Worm (Caenorhabditis elegans) whole organism, mixed stage, embryonic: ENCODE data around the gene F09G2.2.

Source experiments
- M03D4.4 ChIP-seq: sonication (generic microtip); optimal IDR thresholded peaks from 2 replicates; lab custom pipeline; 2017; ENCODE audit warnings: mild to moderate bottlenecking, missing genetic modification characterization, missing compliant biosample characterization
- bed-3 ChIP-seq: fragments of 200-800 bp; sonication (Bioruptor generic); optimal IDR thresholded peaks from 3 replicates; lab custom pipeline; 2018; ENCODE audit warnings: mild to moderate bottlenecking, missing genetic modification characterization, moderate library complexity, missing compliant biosample characterization
- blmp-1 ChIP-seq: fragments of 150-350 bp; optimal IDR thresholded peaks from 2 replicates; lab custom pipeline; 2014; ENCODE audit warnings: missing biosample characterization, missing genetic modification characterization
- ceh-39 ChIP-seq: fragments of 150-350 bp; optimal IDR thresholded peaks from 2 replicates; lab custom pipeline; 2014; ENCODE audit warnings: missing biosample characterization, missing genetic modification characterization
- ceh-43 ChIP-seq: fragments of 200-800 bp; sonication (Bioruptor generic); optimal IDR thresholded peaks from 2 replicates; lab custom pipeline; 2018; ENCODE audit warnings: mild to moderate bottlenecking, missing genetic modification characterization, moderate library complexity, missing compliant biosample characterization
- ceh-83 ChIP-seq: fragments of 200-800 bp; sonication (Bioruptor generic); optimal IDR thresholded peaks from 2 replicates; lab custom pipeline; 2018; ENCODE audit warnings: mild to moderate bottlenecking, missing genetic modification characterization, missing compliant biosample characterization
- ces-1 ChIP-seq: fragments of 150-350 bp; optimal IDR thresholded peaks from 2 replicates; lab custom pipeline; 2014; ENCODE audit warnings: missing biosample characterization, missing genetic modification reagents, missing genetic modification characterization
- cnd-1 ChIP-seq: fragments of 200-800 bp; sonication (Bioruptor generic); optimal IDR thresholded peaks from 2 replicates; lab custom pipeline; 2018; ENCODE audit warnings: mild to moderate bottlenecking, missing genetic modification characterization, missing compliant biosample characterization
- drap-1 ChIP-seq: fragments of 200-800 bp; sonication (Bioruptor generic); optimal IDR thresholded peaks from 3 replicates; lab custom pipeline; 2018; ENCODE audit warnings: mild to moderate bottlenecking, missing genetic modification characterization, missing compliant biosample characterization
- elt-1 ChIP-seq: sonication (generic microtip); optimal IDR thresholded peaks from 2 replicates; lab custom pipeline; 2017; ENCODE audit warnings: missing genetic modification characterization, mild to moderate bottlenecking, missing compliant biosample characterization, antibody characterized with exemption, moderate library complexity, borderline replicate concordance; ENCODE audit not compliant: insufficient read depth
- elt-3 ChIP-seq: fragments of 150-350 bp; optimal IDR thresholded peaks from 2 replicates; lab custom pipeline; 2014; ENCODE audit warnings: missing biosample characterization, missing genetic modification characterization
- flh-1 ChIP-seq: fragments of 200-800 bp; sonication (Bioruptor generic); optimal IDR thresholded peaks from 2 replicates; lab custom pipeline; 2018; ENCODE audit warnings: mild to moderate bottlenecking, missing genetic modification characterization, moderate library complexity, missing compliant biosample characterization
- hlh-1 ChIP-seq: fragments of 150-350 bp; optimal IDR thresholded peaks from 2 replicates; lab custom pipeline; 2014; ENCODE audit warnings: missing biosample characterization, missing genetic modification reagents, missing genetic modification characterization
- lin-13 ChIP-seq: fragments of 150-350 bp; optimal IDR thresholded peaks from 2 replicates; lab custom pipeline; 2014; ENCODE audit warnings: missing biosample characterization, missing genetic modification characterization
- mab-5 ChIP-seq: fragments of 150-350 bp; optimal IDR thresholded peaks from 2 replicates; lab custom pipeline; 2014; ENCODE audit warnings: missing biosample characterization, missing genetic modification characterization
- mep-1 ChIP-seq: fragments of 150-350 bp; optimal IDR thresholded peaks from 2 replicates; lab custom pipeline; 2017; ENCODE audit warnings: missing biosample characterization, missing genetic modification reagents, missing genetic modification characterization, inconsistent platforms
- mls-2 ChIP-seq: sonication (generic microtip); optimal IDR thresholded peaks from 2 replicates; lab custom pipeline; 2016; ENCODE audit warnings: mild to moderate bottlenecking, missing genetic modification characterization, moderate library complexity, missing compliant biosample characterization
- nhr-12 ChIP-seq: fragments of 150-350 bp; optimal IDR thresholded peaks from 2 replicates; lab custom pipeline; 2014; ENCODE audit warnings: missing biosample characterization, missing genetic modification characterization
- nhr-237 ChIP-seq: fragments of 150-350 bp; optimal IDR thresholded peaks from 2 replicates; lab custom pipeline; 2014; ENCODE audit warnings: missing biosample characterization, missing genetic modification characterization
- nhr-76 ChIP-seq: sonication (generic microtip); optimal IDR thresholded peaks from 2 replicates; lab custom pipeline; 2017; ENCODE audit warnings: missing biosample characterization, missing genetic modification characterization
- pha-4 ChIP-seq: fragments of 150-350 bp; optimal IDR thresholded peaks from 2 replicates; lab custom pipeline; 2018; ENCODE audit warnings: missing biosample characterization, missing genetic modification reagents, missing genetic modification characterization
- sem-2 ChIP-seq: fragments of 200-800 bp; sonication (Bioruptor generic); optimal IDR thresholded peaks from 2 replicates; lab custom pipeline; 2018; ENCODE audit warnings: mild to moderate bottlenecking, missing genetic modification characterization, missing compliant biosample characterization
- snpc-4 ChIP-seq: fragments of 150-350 bp; optimal IDR thresholded peaks from 2 replicates; lab custom pipeline; 2014; ENCODE audit warnings: missing biosample characterization, missing genetic modification characterization
- sptf-1 ChIP-seq: sonication (generic microtip); optimal IDR thresholded peaks from 2 replicates; lab custom pipeline; 2017; ENCODE audit warnings: mild to moderate bottlenecking, missing genetic modification characterization, moderate library complexity, missing compliant biosample characterization
- tbx-8 ChIP-seq: fragments of 200-800 bp; sonication (Bioruptor generic); optimal IDR thresholded peaks from 2 replicates; lab custom pipeline; 2018; ENCODE audit warnings: mild to moderate bottlenecking, missing genetic modification characterization, moderate library complexity, missing compliant biosample characterization
- unc-120 ChIP-seq: sonication (generic microtip); optimal IDR thresholded peaks from 2 replicates; lab custom pipeline; 2017; ENCODE audit warnings: missing genetic modification characterization, missing compliant biosample characterization; ENCODE audit not compliant: poor library complexity, severe bottlenecking
- unc-39 ChIP-seq: fragments of 150-350 bp; optimal IDR thresholded peaks from 2 replicates; lab custom pipeline; 2014; ENCODE audit warnings: missing biosample characterization, missing genetic modification characterization
- zip-8 ChIP-seq: fragments of 150-350 bp; optimal IDR thresholded peaks from 2 replicates; lab custom pipeline; 2014; ENCODE audit warnings: missing biosample characterization, missing genetic modification characterization

Gene F09G2.2

DNA sequence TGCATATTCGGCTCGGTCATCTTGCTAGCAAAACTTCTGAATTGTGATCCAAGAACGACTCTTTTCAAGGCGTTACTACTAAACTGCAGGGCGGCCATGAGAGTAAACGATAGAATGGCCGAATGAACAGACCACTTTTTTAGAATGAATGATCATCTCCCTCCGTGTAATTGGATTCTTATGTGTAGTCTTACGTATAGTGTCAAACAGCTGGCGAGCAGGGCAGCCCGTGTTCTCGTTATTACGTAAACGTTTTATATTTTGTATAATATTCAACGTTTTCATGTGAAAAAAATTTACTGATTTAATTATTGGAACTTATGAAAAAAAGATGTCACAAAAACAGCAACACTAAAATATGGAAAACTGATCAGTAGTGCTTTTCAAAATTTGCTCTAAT lies 40.6 kb upstream of the F09G2.2 start, which contains the start of gene F10D2.10:
Gene F10D2.10 (minus strand): TSS at position 101 of the 400 bp plus-strand sequence.
- TF ChIP-seq hlh-1 (peak; percentile 40), unc-39 (tag; lab: Kevin White, UChicago) (no peak)

DNA sequence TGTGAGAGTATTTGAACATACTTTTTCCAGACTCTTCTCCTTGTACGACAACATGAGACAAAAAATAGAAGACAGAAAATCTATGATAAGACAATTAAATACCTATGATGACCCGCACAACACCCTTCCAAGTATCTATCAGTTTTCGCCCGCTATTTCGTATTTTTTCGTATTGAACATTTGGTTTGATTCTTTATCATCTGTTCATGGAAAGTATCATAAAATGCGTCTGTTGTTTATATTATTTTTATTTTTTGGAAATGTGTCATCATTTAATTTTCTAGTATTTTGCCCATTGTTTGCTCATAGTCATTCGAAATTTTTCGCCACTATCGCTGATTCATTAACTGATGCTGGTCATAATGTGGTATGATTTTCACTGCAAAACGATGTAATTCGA lies 39.6 kb upstream of the F09G2.2 start, which contains the start of gene ugt-39:
Gene ugt-39 (plus strand): TSS at position 54 of the 400 bp plus-strand sequence.
- TF ChIP-seq elt-1 (tag; lab: Kevin White, UChicago) (no peak), ceh-83 (GFP tag; lab: Kevin White, UChicago) (no peak)
- TF ChIP-seq, all 35 proteins: peak for 0

DNA sequence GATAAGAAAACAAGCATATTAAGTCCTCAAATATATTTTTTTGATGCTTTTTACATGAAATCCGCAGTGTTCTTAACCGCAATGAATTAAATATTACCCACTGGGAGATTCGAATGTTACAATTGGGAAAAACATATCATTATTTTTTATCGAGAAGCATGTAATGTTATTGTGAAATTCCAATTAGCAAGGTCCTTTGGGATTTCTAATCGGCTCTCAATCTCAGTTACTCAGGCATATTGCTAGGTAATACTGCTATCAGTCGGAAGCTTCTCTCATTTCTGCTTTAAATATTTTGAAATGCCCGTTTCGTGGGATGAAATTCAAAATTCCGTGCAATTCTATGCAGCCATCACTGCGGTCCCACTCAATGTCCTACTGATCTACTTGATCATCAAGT lies 37.3 kb upstream of the F09G2.2 start, which contains the start of gene str-204:
Gene str-204 (plus strand): TSS at position 301 of the 400 bp plus-strand sequence.
- no peak for TF ChIP-seq flh-1 (GFP tag; lab: Kevin White, UChicago)
- no peak for TF ChIP-seq lin-13 (tag; lab: Kevin White, UChicago)
- TF ChIP-seq mls-2, result no peak
- TF ChIP-seq sem-2 (GFP tag; lab: Kevin White, UChicago), result no peak
- no peak for TF ChIP-seq bed-3 (GFP tag; lab: Kevin White, UChicago)
- TF ChIP-seq mep-1, result no peak
- no peak for TF ChIP-seq sptf-1 (tag; lab: Kevin White, UChicago)
- no peak for TF ChIP-seq blmp-1
- TF ChIP-seq snpc-4 (tag; lab: Kevin White, UChicago), result no peak
- no peak for TF ChIP-seq pha-4 (tag; lab: Kevin White, UChicago)
- no peak for TF ChIP-seq nhr-237 (tag; lab: Kevin White, UChicago)
- no peak for TF ChIP-seq hlh-1
- no peak for TF ChIP-seq unc-120
- TF ChIP-seq elt-3 (tag; lab: Kevin White, UChicago), result no peak

DNA sequence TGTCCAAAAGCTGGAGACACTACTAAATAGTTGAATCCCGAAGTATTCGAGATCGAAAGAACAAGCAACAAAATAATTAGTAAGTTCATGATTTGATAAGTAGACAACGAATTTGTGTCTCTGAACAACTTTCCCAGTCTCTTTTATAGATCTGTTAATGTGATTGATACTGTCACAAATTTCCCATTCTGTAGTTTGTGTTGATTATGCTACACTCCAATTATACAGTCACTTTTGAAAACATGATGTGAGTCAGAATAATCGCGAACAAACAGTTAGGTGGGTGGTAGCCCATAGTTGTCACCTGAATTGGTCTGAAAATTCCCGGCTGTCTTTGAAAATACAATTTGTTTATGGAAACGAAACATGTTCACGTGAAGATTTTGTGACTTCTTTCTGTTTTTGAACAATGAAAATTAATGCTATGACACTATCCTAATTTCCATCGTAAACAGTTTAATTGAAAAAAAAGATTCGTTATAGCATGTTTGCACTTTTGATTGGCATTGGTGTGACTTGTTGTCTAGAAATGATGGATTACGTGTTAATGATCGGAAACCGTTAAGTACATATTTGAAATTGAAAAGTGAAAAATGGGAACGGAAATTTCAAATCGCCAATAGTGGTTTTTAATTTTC lies 33.1 kb upstream of the F09G2.2 start, which contains the start of gene ugt-41:
Gene ugt-41 (minus strand): TSS at position 119 of the 638 bp plus-strand sequence.
- TF ChIP-seq mab-5 (no peak), pha-4 (tag; lab: Kevin White, UChicago) (no peak), elt-3 (tag; lab: Kevin White, UChicago) (no peak), tbx-8 (GFP tag; lab: Kevin White, UChicago) (no peak), ceh-43 (GFP tag; lab: Kevin White, UChicago) (no peak), ceh-39 (no peak), zip-8 (tag; lab: Kevin White, UChicago) (no peak), ces-1 (GFP tag; lab: Kevin White, UChicago) (no peak), elt-1 (tag; lab: Kevin White, UChicago) (no peak), mls-2 (no peak), lin-13 (tag; lab: Kevin White, UChicago) (no peak)
- TF ChIP-seq, all 35 proteins: peak for 0

DNA sequence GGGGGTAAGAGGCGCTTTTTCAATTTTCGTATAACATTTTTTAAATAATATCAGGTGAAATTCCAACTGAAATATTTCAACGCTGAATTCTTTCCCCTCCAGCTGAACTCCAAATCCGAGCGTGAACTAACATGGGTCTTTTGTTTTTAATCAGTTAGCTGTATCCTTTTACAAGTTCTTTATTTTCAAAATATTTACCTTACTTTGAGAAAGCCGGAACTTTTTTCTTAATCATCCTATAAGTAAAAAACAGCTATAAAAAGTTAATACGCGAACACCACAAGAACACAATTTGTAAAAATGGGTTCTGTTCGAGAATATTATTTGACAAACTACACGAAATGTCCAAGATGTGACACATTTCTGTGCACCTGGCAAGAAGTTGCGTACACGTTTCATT lies 32.5 kb upstream of the F09G2.2 start, which contains the start of gene srh-83:
Gene srh-83 (plus strand): TSS at position 301 of the 400 bp plus-strand sequence.
- no peak for TF ChIP-seq sptf-1 (tag; lab: Kevin White, UChicago)
- TF ChIP-seq lin-13 (tag; lab: Kevin White, UChicago), result no peak
- TF ChIP-seq nhr-76, result no peak
- TF ChIP-seq mab-5, result no peak
- TF ChIP-seq pha-4 (tag; lab: Kevin White, UChicago), result no peak

DNA sequence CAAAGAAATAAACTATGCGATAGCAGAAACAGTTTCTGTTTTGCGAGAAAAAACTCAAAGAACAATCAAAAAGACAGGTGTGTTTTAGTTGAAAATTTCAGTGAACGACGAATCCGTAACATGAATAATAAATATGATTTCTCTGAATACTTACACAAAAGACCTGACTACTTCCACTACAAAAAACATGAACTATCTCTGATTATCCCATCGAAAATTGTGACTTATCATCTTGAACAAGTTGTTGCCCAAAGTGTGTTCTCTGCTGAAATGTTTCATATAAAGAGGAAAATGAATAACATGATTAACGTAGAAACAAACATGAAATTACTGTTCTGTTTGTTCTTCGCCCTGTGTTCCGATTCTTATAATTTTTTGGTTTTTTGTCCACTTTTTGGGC lies 30.0 kb upstream of the F09G2.2 start, which contains the start of gene ugt-36:
Gene ugt-36 (plus strand): TSS at position 301 of the 400 bp plus-strand sequence.
- TF ChIP-seq drap-1 (GFP tag; lab: Kevin White, UChicago) (no peak), flh-1 (GFP tag; lab: Kevin White, UChicago) (no peak), cnd-1 (no peak), sptf-1 (tag; lab: Kevin White, UChicago) (no peak), zip-8 (tag; lab: Kevin White, UChicago) (no peak), mls-2 (no peak)

DNA sequence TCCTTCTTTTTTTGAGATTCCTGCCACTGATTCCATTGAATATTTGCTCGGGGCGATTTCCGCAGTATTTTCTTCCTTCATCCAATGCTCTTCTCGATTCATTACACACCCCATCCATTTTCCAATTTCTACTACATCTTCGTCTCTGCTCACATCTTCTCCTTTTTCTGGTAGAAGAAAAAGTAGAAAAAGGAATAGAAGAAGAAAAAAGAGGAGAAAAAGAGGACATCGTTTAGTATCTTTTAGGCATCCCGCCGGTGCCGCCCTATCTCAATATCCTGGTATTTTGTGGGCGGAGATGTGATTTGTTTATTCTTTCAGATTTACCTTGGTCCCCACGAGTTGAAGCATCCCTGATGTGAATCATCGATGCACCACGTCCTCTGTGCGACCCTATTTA lies 21.5 kb upstream of the F09G2.2 start, which contains the start of gene lgc-39:
Gene lgc-39 (plus strand): TSS at position 301 of the 400 bp plus-strand sequence.
- no peak for TF ChIP-seq nhr-76
- TF ChIP-seq sem-2 (GFP tag; lab: Kevin White, UChicago), result no peak
- no peak for TF ChIP-seq M03D4.4 (tag; lab: Kevin White, UChicago)
- TF ChIP-seq nhr-12 (tag; lab: Kevin White, UChicago), result no peak
